Worm (Caenorhabditis elegans) whole organism, young adult: Measurements from ENCODE around the gene got-2.2.
A peak's percentile ranks its signal among the peaks of the same experiment; 100 is the strongest.

Source experiments
- F10E7.11 ChIP-seq: sonication (generic microtip); optimal IDR thresholded peaks from 2 replicates; lab custom pipeline; 2017; ENCODE audit warnings: mild to moderate bottlenecking, missing genetic modification characterization, moderate library complexity, missing compliant biosample characterization
- F22D6.2 ChIP-seq: sonication (generic microtip); optimal IDR thresholded peaks from 2 replicates; lab custom pipeline; 2016; ENCODE audit warnings: mild to moderate bottlenecking, missing genetic modification characterization, missing compliant biosample characterization
- K12H6.12 ChIP-seq: fragments of 200-800 bp; sonication (Bioruptor generic); optimal IDR thresholded peaks from 2 replicates; lab custom pipeline; 2018; ENCODE audit warnings: mild to moderate bottlenecking, missing genetic modification characterization, missing compliant biosample characterization
- T26A5.8 ChIP-seq: sonication (generic microtip); optimal IDR thresholded peaks from 2 replicates; lab custom pipeline; 2016; ENCODE audit warnings: missing genetic modification characterization, missing compliant biosample characterization
- ZK185.1 ChIP-seq: sonication (generic microtip); optimal IDR thresholded peaks from 2 replicates; lab custom pipeline; 2016; ENCODE audit warnings: mild to moderate bottlenecking, missing genetic modification characterization, missing compliant biosample characterization; ENCODE audit not compliant: poor library complexity, severe bottlenecking
- cebp-1 ChIP-seq, 2 experiments: fragments of 200-800 bp in 1 of 2; sonication (Bioruptor generic) in 1 of 2; sonication (generic microtip) in 1 of 2; IDR thresholded peaks in 1 of 2; optimal IDR thresholded peaks in 1 of 2; 2 replicates each; pipeline versions ENCODE4 v1.3.6 to Lab custom; 2017 to 2022; ENCODE audit warnings: missing compliant biosample characterization in 2 of 2, missing genetic modification characterization in 2 of 2, mild to moderate bottlenecking in 1 of 2, missing genetic modification reagents in 1 of 2, moderate library complexity in 1 of 2
- cebp-2 ChIP-seq: fragments of 200-800 bp; sonication (Bioruptor generic); IDR thresholded peaks from 2 replicates; pipeline ENCODE4 v1.3.6; 2022; ENCODE audit warnings: missing genetic modification characterization, missing compliant biosample characterization
- ceh-100 ChIP-seq: fragments of 200-800 bp; sonication (Bioruptor generic); IDR thresholded peaks from 2 replicates; pipeline ENCODE4 v1.3.6; 2022; ENCODE audit warnings: missing genetic modification reagents, missing genetic modification characterization, missing compliant biosample characterization
- ceh-27 ChIP-seq: fragments of 200-800 bp; sonication (Bioruptor generic); optimal IDR thresholded peaks from 2 replicates; lab custom pipeline; 2018; ENCODE audit warnings: mild to moderate bottlenecking, missing genetic modification characterization, moderate library complexity, missing compliant biosample characterization
- die-1 ChIP-seq: sonication (generic microtip); optimal IDR thresholded peaks from 2 replicates; lab custom pipeline; 2016; ENCODE audit warnings: missing genotype, mild to moderate bottlenecking, missing genetic modification characterization, missing compliant biosample characterization
- egl-18 ChIP-seq: fragments of 200-800 bp; sonication (Bioruptor generic); IDR thresholded peaks from 2 replicates; pipeline ENCODE4 v1.3.6; 2022; ENCODE audit warnings: missing genetic modification reagents, missing genetic modification characterization, missing compliant biosample characterization
- ets-4 ChIP-seq: fragments of 200-800 bp; sonication (Bioruptor generic); optimal IDR thresholded peaks from 2 replicates; lab custom pipeline; 2018; ENCODE audit warnings: mild to moderate bottlenecking, missing genetic modification characterization, missing compliant biosample characterization
- hlh-26 ChIP-seq: fragments of 200-800 bp; sonication (Bioruptor generic); conservative IDR thresholded peaks from 2 replicates; pipeline ENCODE4 v1.3.6; 2022; ENCODE audit warnings: missing genetic modification reagents, missing genetic modification characterization, missing compliant biosample characterization
- hrde-1 ChIP-seq: sonication (generic microtip); optimal IDR thresholded peaks from 2 replicates; lab custom pipeline; 2016; ENCODE audit warnings: missing genetic modification characterization, mild to moderate bottlenecking, missing compliant biosample characterization, moderate library complexity, missing genotype, missing genetic modification reagents, borderline replicate concordance
- lir-1 ChIP-seq: fragments of 200-800 bp; sonication (Bioruptor generic); conservative IDR thresholded peaks from 2 replicates; pipeline ENCODE4 v1.3.6; 2022; ENCODE audit warnings: missing genetic modification reagents, missing genetic modification characterization, missing compliant biosample characterization
- madf-10 ChIP-seq: sonication (generic microtip); optimal IDR thresholded peaks from 2 replicates; lab custom pipeline; 2016; ENCODE audit warnings: mild to moderate bottlenecking, missing genetic modification characterization, missing compliant biosample characterization
- madf-3 ChIP-seq: fragments of 200-800 bp; sonication (Bioruptor generic); IDR thresholded peaks from 2 replicates; pipeline ENCODE4 v1.3.6; 2022; ENCODE audit warnings: missing genetic modification reagents, missing genetic modification characterization, missing compliant biosample characterization
- nfya-2 ChIP-seq: fragments of 200-800 bp; sonication (Bioruptor generic); IDR thresholded peaks from 2 replicates; pipeline ENCODE4 v1.3.6; 2022; ENCODE audit warnings: missing genetic modification reagents, missing genetic modification characterization, missing compliant biosample characterization
- nfyb-1 ChIP-seq: fragments of 200-800 bp; sonication (Bioruptor generic); IDR thresholded peaks from 2 replicates; pipeline ENCODE4 v1.3.6; 2022; ENCODE audit warnings: missing genetic modification reagents, missing genetic modification characterization, missing compliant biosample characterization
- nhr-179 ChIP-seq: sonication (generic microtip); optimal IDR thresholded peaks from 2 replicates; lab custom pipeline; 2016; ENCODE audit warnings: mild to moderate bottlenecking, missing genetic modification characterization, missing compliant biosample characterization
- nhr-80 ChIP-seq: sonication (generic microtip); optimal IDR thresholded peaks from 2 replicates; lab custom pipeline; 2016; ENCODE audit warnings: missing genetic modification characterization, missing compliant biosample characterization
- rpc-1 ChIP-seq, 2 experiments: fragments of 150-350 bp in 1 of 2; sonication (generic microtip) in 1 of 2; optimal IDR thresholded peaks; 2 replicates each; lab custom pipeline; 2014 to 2018; ENCODE audit warnings: missing biosample characterization in 1 of 2, missing genetic modification characterization in 1 of 2, missing genetic modification reagents in 1 of 2, missing genotype in 1 of 2
- sea-2 ChIP-seq: fragments of 200-800 bp; sonication (Bioruptor generic); IDR thresholded peaks from 2 replicates; pipeline ENCODE4 v1.3.6; 2022; ENCODE audit warnings: missing genetic modification characterization, missing compliant biosample characterization
- snpc-3.4 ChIP-seq: sonication (generic microtip); optimal IDR thresholded peaks from 2 replicates; lab custom pipeline; 2017; ENCODE audit warnings: missing genetic modification characterization, mild to moderate bottlenecking, missing compliant biosample characterization, antibody characterized with exemption, moderate library complexity, missing genotype, missing genetic modification reagents
- tbp1 ChIP-seq: fragments of 200-800 bp; sonication (Bioruptor generic); optimal IDR thresholded peaks from 2 replicates; lab custom pipeline; 2018; ENCODE audit warnings: mild to moderate bottlenecking, missing genetic modification characterization, missing compliant biosample characterization
- unc-130 ChIP-seq: sonication (generic microtip); optimal IDR thresholded peaks from 2 replicates; lab custom pipeline; 2016; ENCODE audit warnings: missing genetic modification reagents, missing genetic modification characterization, missing compliant biosample characterization
- zim-3 ChIP-seq: sonication (generic microtip); optimal IDR thresholded peaks from 2 replicates; lab custom pipeline; 2017; ENCODE audit warnings: mild to moderate bottlenecking, missing genetic modification characterization, moderate library complexity, missing compliant biosample characterization
- ztf-22 ChIP-seq: fragments of 200-800 bp; sonication (Bioruptor generic); optimal IDR thresholded peaks from 2 replicates; lab custom pipeline; 2018; ENCODE audit warnings: mild to moderate bottlenecking, missing genetic modification characterization, moderate library complexity, missing compliant biosample characterization

Gene got-2.2

DNA sequence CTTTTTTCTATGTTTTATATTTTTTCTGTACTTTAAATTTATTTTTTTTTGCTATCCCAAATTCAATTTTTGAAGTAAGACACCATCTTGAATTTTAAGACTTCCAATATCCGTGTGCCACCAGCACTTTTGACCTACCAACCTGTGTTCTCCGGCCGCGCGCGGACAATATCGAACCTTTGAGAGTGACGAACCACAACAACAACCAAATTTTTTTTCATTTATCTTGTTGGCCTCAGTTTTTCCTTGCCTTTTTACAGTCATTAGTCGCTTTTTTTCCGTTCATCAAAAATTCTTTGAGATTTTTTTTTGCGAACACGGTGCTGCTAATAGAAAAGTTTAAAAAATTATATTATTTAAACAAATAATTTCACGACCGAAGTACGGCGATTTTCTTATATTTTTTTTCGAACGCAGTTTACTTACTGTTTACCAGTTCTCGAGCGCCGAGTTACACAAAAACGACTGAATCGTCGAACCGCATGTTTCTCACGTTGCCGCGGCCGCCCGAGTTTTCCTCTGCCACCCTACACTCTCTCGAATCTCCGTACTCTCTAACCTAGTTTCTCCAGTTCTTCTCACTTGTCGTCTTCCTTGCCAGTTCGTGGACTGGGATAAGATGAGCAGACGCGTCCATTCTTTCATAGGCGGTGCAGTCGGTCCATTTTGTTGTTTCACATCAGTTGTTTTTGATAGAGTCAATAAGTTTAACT lies 700 bp upstream of the got-2.2 start (continued):
- TF ChIP-seq madf-10 (tag; lab: Kevin White, UChicago), result no peak
- TF ChIP-seq, all 124 proteins: peak for 11

DNA sequence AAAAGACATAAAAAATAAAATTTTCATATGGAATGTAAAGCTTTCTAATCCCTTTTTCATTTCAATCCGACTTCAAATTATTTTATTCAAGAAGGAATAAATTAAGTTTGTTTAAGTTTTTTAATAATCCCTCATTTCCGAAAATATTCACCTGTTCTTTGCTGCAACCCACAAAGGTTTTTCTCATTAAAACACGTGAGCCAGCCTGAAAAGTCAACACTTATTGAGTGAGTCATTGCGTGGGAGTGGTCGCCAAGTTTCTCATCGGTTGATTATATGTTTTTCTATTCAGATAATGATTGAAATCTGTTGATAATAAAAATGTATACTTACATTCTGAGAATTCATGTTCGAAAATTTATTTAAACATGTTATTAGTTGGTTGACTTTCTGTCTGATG lies 4.7 kb downstream of the got-2.2 start:
- TF ChIP-seq nhr-179 (tag; lab: Kevin White, UChicago) (no peak), rpc-1 (optimal IDR thresholded peaks at IDR 0.05; lab: Kevin White, UChicago) (no peak), rpc-1 (tag; optimal IDR thresholded peaks at IDR 0.05; lab: Kevin White, UChicago) (no peak), sea-2 (no peak), snpc-3.4 (tag; lab: Kevin White, UChicago) (no peak), hrde-1 (tag; lab: Kevin White, UChicago) (no peak), T26A5.8 (tag; lab: Kevin White, UChicago) (no peak), die-1 (tag; lab: Kevin White, UChicago) (no peak), ets-4 (no peak), nfya-2 (no peak), F10E7.11 (no peak)

DNA sequence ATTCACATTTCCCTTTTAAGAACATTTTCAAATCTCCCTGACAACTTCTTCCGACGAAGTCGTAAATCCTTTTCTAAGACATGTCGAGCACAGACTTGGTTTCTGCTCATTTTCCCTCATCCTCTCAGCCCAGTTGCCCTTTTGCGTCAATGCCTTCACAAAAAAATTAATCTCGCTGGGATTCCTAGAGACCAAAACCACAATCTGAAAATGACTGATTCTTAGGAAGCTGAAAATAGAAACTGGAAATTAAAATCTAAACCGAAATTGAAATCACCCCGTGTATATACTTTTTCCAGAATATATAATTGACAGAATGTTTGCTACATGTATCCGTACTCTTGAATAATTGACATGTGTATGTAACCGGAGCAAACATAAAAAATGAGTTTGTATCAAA lies 6.2 kb downstream of the got-2.2 start:
- TF ChIP-seq F22D6.2 (tag; lab: Kevin White, UChicago) (no peak), hrde-1 (tag; lab: Kevin White, UChicago) (no peak), T26A5.8 (tag; lab: Kevin White, UChicago) (no peak), lir-1 (GFP tag; lab: Robert Waterston, UW) (no peak), egl-18 (GFP tag; lab: Robert Waterston, UW) (no peak), nfyb-1 (no peak), ceh-100 (GFP tag; lab: Robert Waterston, UW) (no peak), madf-3 (no peak), cebp-2 (GFP tag; lab: Robert Waterston, UW) (no peak), hlh-26 (GFP tag; lab: Robert Waterston, UW) (no peak)

DNA sequence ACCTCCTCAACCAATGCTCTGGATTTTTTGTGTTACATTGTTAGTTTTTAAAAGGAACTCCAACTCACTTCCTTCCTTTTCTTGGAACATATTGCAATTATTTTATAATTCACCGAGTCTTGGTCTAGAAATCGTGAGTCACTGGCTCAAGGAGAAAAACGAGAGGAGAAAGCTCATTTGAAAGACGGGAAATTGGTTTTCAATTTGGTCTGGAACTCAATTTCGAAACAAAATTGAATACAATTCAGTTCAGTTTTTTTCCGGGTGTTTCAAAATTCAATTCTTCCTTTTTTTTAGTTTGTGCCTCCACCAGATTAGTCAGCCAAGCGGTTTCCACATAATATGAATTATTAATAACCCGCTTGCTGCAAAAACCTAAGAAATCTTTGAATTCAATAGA lies 7.1 kb downstream of the got-2.2 start:
- TF ChIP-seq snpc-3.4 (tag; lab: Kevin White, UChicago) (no peak), ZK185.1 (no peak), tbp1 (no peak), cebp-2 (GFP tag; lab: Robert Waterston, UW) (no peak), unc-130 (no peak), ztf-22 (no peak)

DNA sequence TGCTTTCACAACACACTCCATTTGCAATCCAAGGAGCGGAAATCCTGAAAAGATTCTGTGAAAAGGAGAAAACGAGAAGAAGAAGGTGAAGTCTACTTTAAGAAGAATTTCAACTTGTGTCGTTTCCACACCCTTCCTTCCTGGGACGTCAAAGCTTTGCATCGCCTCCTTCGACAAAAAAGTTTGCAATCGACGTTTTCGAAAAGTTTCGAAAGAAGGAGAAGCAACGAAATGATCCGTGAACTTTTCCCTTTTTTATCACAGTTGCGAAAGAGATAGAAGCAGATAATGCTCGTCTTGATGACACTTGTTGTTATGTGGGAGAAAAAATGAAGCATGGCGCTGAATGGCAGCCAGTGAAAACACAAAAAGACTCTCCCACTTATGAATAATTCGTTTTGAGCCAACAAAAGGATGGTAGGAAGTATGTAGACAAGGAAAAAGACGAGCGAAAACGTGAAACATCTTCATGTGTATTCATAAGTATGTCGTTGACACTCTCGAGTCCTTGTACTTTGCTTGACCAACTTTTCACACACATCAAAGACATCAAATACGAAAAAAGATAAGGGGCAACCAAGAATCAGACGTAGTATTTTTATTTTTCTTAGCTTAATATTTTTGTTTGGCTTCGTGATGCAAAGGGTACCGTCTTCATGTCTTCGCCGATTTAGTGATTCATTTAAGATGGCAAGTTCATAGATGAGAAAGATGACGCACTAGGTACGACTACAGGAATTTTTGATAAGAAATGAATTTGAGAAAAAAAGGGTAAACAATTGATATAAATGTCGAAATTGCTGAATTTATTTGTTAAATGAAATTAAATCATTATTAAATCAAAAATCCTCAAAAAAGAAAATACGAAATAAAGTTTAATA lies 8.2 kb downstream of the got-2.2 start:
- peak; percentile 34 for TF ChIP-seq nhr-80 (tag; lab: Kevin White, UChicago)
- TF ChIP-seq K12H6.12 (tag; lab: Kevin White, UChicago), result peak; percentile 12
- TF ChIP-seq cebp-1 (GFP tag; IDR thresholded peaks at IDR 0.05; lab: Robert Waterston, UW), result no peak
- TF ChIP-seq cebp-1 (tag; optimal IDR thresholded peaks at IDR 0.05; lab: Kevin White, UChicago), result peak; percentile 86
- peak; percentile 17 for TF ChIP-seq ceh-27 (GFP tag; lab: Kevin White, UChicago)
- no peak for TF ChIP-seq zim-3
